Worm (Caenorhabditis elegans) whole organism, young adult: ENCODE data around the gene VB0395L.1.

Source experiments
- B0019.2 ChIP-seq: fragments of 200-800 bp; sonication (Bioruptor generic); conservative IDR thresholded peaks from 2 replicates; pipeline ENCODE4 v1.3.6; 2022; ENCODE audit warnings: missing genetic modification reagents, missing genetic modification characterization, missing compliant biosample characterization
- B0035.1 ChIP-seq: sonication (generic microtip); optimal IDR thresholded peaks from 2 replicates; lab custom pipeline; 2016; ENCODE audit warnings: missing genetic modification characterization, mild to moderate bottlenecking, missing compliant biosample characterization, missing genotype, missing genetic modification reagents
- B0261.1 ChIP-seq: sonication (generic microtip); optimal IDR thresholded peaks from 2 replicates; lab custom pipeline; 2016; ENCODE audit warnings: mild to moderate bottlenecking, missing genetic modification characterization, moderate library complexity, missing compliant biosample characterization
- C06A6.2 ChIP-seq: fragments of 200-800 bp; sonication (Bioruptor generic); conservative IDR thresholded peaks from 2 replicates; pipeline ENCODE4 v1.3.6; 2022; ENCODE audit warnings: missing genetic modification characterization, missing compliant biosample characterization
- D2030.7 ChIP-seq: fragments of 200-800 bp; sonication (Bioruptor generic); IDR thresholded peaks from 2 replicates; pipeline ENCODE4 v1.3.6; 2022; ENCODE audit warnings: missing genetic modification reagents, missing genetic modification characterization, missing compliant biosample characterization
- F10E7.11 ChIP-seq: sonication (generic microtip); optimal IDR thresholded peaks from 2 replicates; lab custom pipeline; 2017; ENCODE audit warnings: mild to moderate bottlenecking, missing genetic modification characterization, moderate library complexity, missing compliant biosample characterization
- F22D6.2 ChIP-seq: sonication (generic microtip); optimal IDR thresholded peaks from 2 replicates; lab custom pipeline; 2016; ENCODE audit warnings: mild to moderate bottlenecking, missing genetic modification characterization, missing compliant biosample characterization
- F39B2.1 ChIP-seq: fragments of 200-800 bp; sonication (Bioruptor generic); IDR thresholded peaks from 2 replicates; pipeline ENCODE4 v1.3.6; 2022; ENCODE audit warnings: missing genetic modification reagents, missing genetic modification characterization, missing compliant biosample characterization
- F57C9.4 ChIP-seq: sonication (generic microtip); optimal IDR thresholded peaks from 2 replicates; lab custom pipeline; 2017; ENCODE audit warnings: mild to moderate bottlenecking, missing genetic modification characterization, missing compliant biosample characterization
- K11D2.4 ChIP-seq: fragments of 200-800 bp; sonication (Bioruptor generic); IDR thresholded peaks from 2 replicates; pipeline ENCODE4 v1.3.6; 2022; ENCODE audit warnings: missing genetic modification reagents, missing genetic modification characterization, missing compliant biosample characterization
- K12H6.12 ChIP-seq: fragments of 200-800 bp; sonication (Bioruptor generic); optimal IDR thresholded peaks from 2 replicates; lab custom pipeline; 2018; ENCODE audit warnings: mild to moderate bottlenecking, missing genetic modification characterization, missing compliant biosample characterization
- T07F8.4 ChIP-seq: sonication (generic microtip); optimal IDR thresholded peaks from 2 replicates; lab custom pipeline; 2016; ENCODE audit warnings: mild to moderate bottlenecking, missing genetic modification characterization, moderate library complexity, missing compliant biosample characterization
- Y53G8AR.9 ChIP-seq: fragments of 200-800 bp; sonication (Bioruptor generic); conservative IDR thresholded peaks from 2 replicates; pipeline ENCODE4 v1.3.6; 2022; ENCODE audit warnings: missing genetic modification reagents, missing genetic modification characterization, missing compliant biosample characterization
- ZK185.1 ChIP-seq: sonication (generic microtip); optimal IDR thresholded peaks from 2 replicates; lab custom pipeline; 2016; ENCODE audit warnings: mild to moderate bottlenecking, missing genetic modification characterization, missing compliant biosample characterization; ENCODE audit not compliant: poor library complexity, severe bottlenecking
- bed-2 ChIP-seq: fragments of 200-800 bp; sonication (Bioruptor generic); IDR thresholded peaks from 2 replicates; pipeline ENCODE4 v1.3.6; 2022; ENCODE audit warnings: missing genetic modification reagents, missing genetic modification characterization, missing compliant biosample characterization
- ccch-3 ChIP-seq: fragments of 200-800 bp; sonication (Bioruptor generic); optimal IDR thresholded peaks from 2 replicates; lab custom pipeline; 2018; ENCODE audit warnings: mild to moderate bottlenecking, missing genetic modification characterization, missing compliant biosample characterization
- cebp-1 ChIP-seq, 2 experiments: fragments of 200-800 bp in 1 of 2; sonication (Bioruptor generic) in 1 of 2; sonication (generic microtip) in 1 of 2; IDR thresholded peaks in 1 of 2; optimal IDR thresholded peaks in 1 of 2; 2 replicates each; pipeline versions ENCODE4 v1.3.6 to Lab custom; 2017 to 2022; ENCODE audit warnings: missing compliant biosample characterization in 2 of 2, missing genetic modification characterization in 2 of 2, mild to moderate bottlenecking in 1 of 2, missing genetic modification reagents in 1 of 2, moderate library complexity in 1 of 2
- ceh-100 ChIP-seq: fragments of 200-800 bp; sonication (Bioruptor generic); IDR thresholded peaks from 2 replicates; pipeline ENCODE4 v1.3.6; 2022; ENCODE audit warnings: missing genetic modification reagents, missing genetic modification characterization, missing compliant biosample characterization
- dpff-1 ChIP-seq: sonication (generic microtip); optimal IDR thresholded peaks from 2 replicates; lab custom pipeline; 2017; ENCODE audit warnings: mild to moderate bottlenecking, missing genetic modification characterization, missing compliant biosample characterization
- dpl-1 ChIP-seq: fragments of 150-350 bp; optimal IDR thresholded peaks from 2 replicates; lab custom pipeline; 2014; ENCODE audit warnings: missing biosample characterization, missing genetic modification reagents, missing genetic modification characterization
- egl-18 ChIP-seq: fragments of 200-800 bp; sonication (Bioruptor generic); IDR thresholded peaks from 2 replicates; pipeline ENCODE4 v1.3.6; 2022; ENCODE audit warnings: missing genetic modification reagents, missing genetic modification characterization, missing compliant biosample characterization
- ekl-4 ChIP-seq: fragments of 200-800 bp; sonication (Bioruptor generic); IDR thresholded peaks from 2 replicates; pipeline ENCODE4 v1.3.6; 2022; ENCODE audit warnings: missing genetic modification reagents, missing genetic modification characterization, missing compliant biosample characterization
- gei-17 ChIP-seq: fragments of 200-800 bp; sonication (Bioruptor generic); optimal IDR thresholded peaks from 2 replicates; lab custom pipeline; 2018; ENCODE audit warnings: mild to moderate bottlenecking, missing genetic modification characterization, missing compliant biosample characterization
- hlh-26 ChIP-seq: fragments of 200-800 bp; sonication (Bioruptor generic); conservative IDR thresholded peaks from 2 replicates; pipeline ENCODE4 v1.3.6; 2022; ENCODE audit warnings: missing genetic modification reagents, missing genetic modification characterization, missing compliant biosample characterization
- hmg-20 ChIP-seq: fragments of 200-800 bp; sonication (Bioruptor generic); IDR thresholded peaks from 2 replicates; pipeline ENCODE4 v1.3.6; 2022; ENCODE audit warnings: missing genetic modification reagents, missing genetic modification characterization, missing compliant biosample characterization
- lag-1 ChIP-seq: fragments of 200-800 bp; sonication (Bioruptor generic); IDR thresholded peaks from 2 replicates; pipeline ENCODE4 v1.3.6; 2022; ENCODE audit warnings: missing genetic modification reagents, missing genetic modification characterization, missing compliant biosample characterization
- lin-35 ChIP-seq, 3 experiments: fragments of 150-350 bp in 2 of 3; sonication (generic microtip) in 1 of 3; optimal IDR thresholded peaks; 2 replicates each; lab custom pipeline; 2014 to 2018; ENCODE audit warnings: missing biosample characterization in 3 of 3, missing genetic modification characterization in 3 of 3, missing genetic modification reagents in 3 of 3
- lin-54 ChIP-seq: fragments of 200-800 bp; sonication (Bioruptor generic); optimal IDR thresholded peaks from 2 replicates; lab custom pipeline; 2018; ENCODE audit warnings: mild to moderate bottlenecking, missing genetic modification characterization, missing compliant biosample characterization
- lsy-27 ChIP-seq: sonication (generic microtip); optimal IDR thresholded peaks from 2 replicates; lab custom pipeline; 2017; ENCODE audit warnings: missing genetic modification characterization, mild to moderate bottlenecking, missing compliant biosample characterization, antibody characterized with exemption, missing genotype, borderline replicate concordance; ENCODE audit not compliant: insufficient read depth
- mel-28 ChIP-seq: sonication (generic microtip); optimal IDR thresholded peaks from 2 replicates; lab custom pipeline; 2016; ENCODE audit warnings: borderline replicate concordance, mild to moderate bottlenecking, missing genetic modification characterization, missing compliant biosample characterization
- mes-4 ChIP-seq: sonication (generic microtip); optimal IDR thresholded peaks from 2 replicates; lab custom pipeline; 2016; ENCODE audit warnings: missing genotype, missing genetic modification characterization, missing compliant biosample characterization
- mxl-1 ChIP-seq: sonication (generic microtip); optimal IDR thresholded peaks from 2 replicates; lab custom pipeline; 2016; ENCODE audit warnings: missing genetic modification characterization, missing compliant biosample characterization
- nfya-1 ChIP-seq: sonication (generic microtip); optimal IDR thresholded peaks from 2 replicates; lab custom pipeline; 2017; ENCODE audit warnings: antibody characterized with exemption, missing compliant biosample characterization, missing genetic modification characterization, borderline replicate concordance; ENCODE audit not compliant: insufficient read depth
- pbrm-1 ChIP-seq: fragments of 200-800 bp; sonication (Bioruptor generic); IDR thresholded peaks from 2 replicates; pipeline ENCODE4 v1.3.6; 2022; ENCODE audit warnings: missing genetic modification reagents, missing genetic modification characterization, missing compliant biosample characterization
- rcor-1 ChIP-seq: fragments of 200-800 bp; sonication (Bioruptor generic); IDR thresholded peaks from 2 replicates; pipeline ENCODE4 v1.3.6; 2022; ENCODE audit warnings: missing genetic modification reagents, missing genetic modification characterization, missing compliant biosample characterization
- rec-8 ChIP-seq, 2 experiments: sonication (generic microtip); optimal IDR thresholded peaks; 2 replicates each; lab custom pipeline; 2016; ENCODE audit warnings: mild to moderate bottlenecking in 2 of 2, missing genetic modification characterization in 2 of 2, missing genetic modification reagents in 2 of 2, missing genotype in 2 of 2, missing biosample characterization in 1 of 2, missing compliant biosample characterization in 1 of 2, moderate library complexity in 1 of 2
- sdz-38 ChIP-seq: sonication (generic microtip); optimal IDR thresholded peaks from 2 replicates; lab custom pipeline; 2016; ENCODE audit warnings: missing genotype, missing genetic modification characterization, missing compliant biosample characterization
- sea-2 ChIP-seq: fragments of 200-800 bp; sonication (Bioruptor generic); IDR thresholded peaks from 2 replicates; pipeline ENCODE4 v1.3.6; 2022; ENCODE audit warnings: missing genetic modification characterization, missing compliant biosample characterization
- snpc-1.3 ChIP-seq: sonication (generic microtip); optimal IDR thresholded peaks from 2 replicates; lab custom pipeline; 2017; ENCODE audit warnings: missing genetic modification characterization, mild to moderate bottlenecking, missing compliant biosample characterization, antibody characterized with exemption, moderate library complexity, missing genotype, missing genetic modification reagents; ENCODE audit not compliant: insufficient read depth
- snpc-4 ChIP-seq, 5 experiments: fragments of 150-350 bp in 1 of 5; sonication (generic microtip) in 4 of 5; optimal IDR thresholded peaks; 2 replicates each; lab custom pipeline; 2014 to 2018; ENCODE audit warnings: missing genetic modification characterization in 5 of 5, missing biosample characterization in 3 of 5, antibody characterized with exemption in 2 of 5, mild to moderate bottlenecking in 2 of 5, missing compliant biosample characterization in 2 of 5, missing genotype in 2 of 5, moderate library complexity in 2 of 5, missing genetic modification reagents in 1 of 5
- somi-1 ChIP-seq: fragments of 200-800 bp; sonication (Bioruptor generic); optimal IDR thresholded peaks from 2 replicates; lab custom pipeline; 2018; ENCODE audit warnings: mild to moderate bottlenecking, missing genetic modification characterization, missing compliant biosample characterization
- zfh-2 ChIP-seq: fragments of 200-800 bp; sonication (Bioruptor generic); conservative IDR thresholded peaks from 2 replicates; pipeline ENCODE4 v1.3.6; 2022; ENCODE audit warnings: missing genetic modification reagents, missing genetic modification characterization, missing compliant biosample characterization
- ztf-18 ChIP-seq: sonication (generic microtip); optimal IDR thresholded peaks from 2 replicates; lab custom pipeline; 2016; ENCODE audit warnings: missing genotype, mild to moderate bottlenecking, missing genetic modification characterization, missing compliant biosample characterization
- ztf-25 ChIP-seq: fragments of 200-800 bp; sonication (Bioruptor generic); IDR thresholded peaks from 2 replicates; pipeline ENCODE4 v1.3.6; 2022; ENCODE audit warnings: missing genetic modification reagents, missing genetic modification characterization, missing compliant biosample characterization
- ztf-28 ChIP-seq: fragments of 200-800 bp; sonication (Bioruptor generic); IDR thresholded peaks from 2 replicates; pipeline ENCODE4 v1.3.6; 2022; ENCODE audit warnings: missing genetic modification reagents, missing genetic modification characterization, missing compliant biosample characterization
- ztf-3 ChIP-seq: fragments of 200-800 bp; sonication (Bioruptor generic); optimal IDR thresholded peaks from 2 replicates; lab custom pipeline; 2018; ENCODE audit warnings: mild to moderate bottlenecking, missing genetic modification characterization, missing compliant biosample characterization

VB0395L.1 gene

DNA sequence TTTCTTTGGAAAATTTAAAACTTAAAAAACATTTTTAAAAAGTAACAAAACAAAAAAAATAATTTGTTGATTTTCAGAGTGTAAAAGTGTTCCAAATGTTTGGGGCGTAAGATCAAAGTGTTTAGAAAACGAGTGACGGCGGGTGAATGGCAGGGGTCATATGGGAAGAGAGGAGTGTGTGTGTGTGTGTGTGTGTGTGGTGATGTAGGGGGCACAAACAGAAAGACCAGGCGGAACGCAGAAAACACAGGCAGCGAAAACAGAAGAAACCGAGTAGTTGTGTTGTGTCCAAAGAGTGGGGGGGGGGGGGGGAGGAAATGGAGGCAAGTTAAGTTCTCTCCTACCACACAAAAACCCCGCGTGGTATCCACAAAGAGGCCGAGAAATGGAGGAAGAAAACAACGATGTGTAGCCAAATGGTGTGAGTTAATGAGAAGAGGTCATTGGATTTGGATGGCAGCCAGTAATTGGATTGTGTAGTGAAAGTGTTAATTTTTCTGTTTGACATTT lies 23.5 kb upstream of the VB0395L.1 start, which contains the start of gene B0395.3:
Gene B0395.3, minus strand, starts transcription at position 51 of the 510 bp plus-strand sequence.
- peak; percentile 4 for TF ChIP-seq B0261.1 (tag; lab: Kevin White, UChicago)
- TF ChIP-seq ceh-100 (GFP tag; lab: Robert Waterston, UW): no peak
- TF ChIP-seq mel-28: no peak
- no peak for TF ChIP-seq nfya-1 (tag; lab: Kevin White, UChicago)
- no peak for TF ChIP-seq egl-18 (GFP tag; lab: Robert Waterston, UW)
- no peak for TF ChIP-seq sea-2 (GFP tag; lab: Robert Waterston, UW)
- no peak for TF ChIP-seq F39B2.1 (GFP tag; lab: Robert Waterston, UW)
- no peak for TF ChIP-seq T07F8.4 (tag; lab: Kevin White, UChicago)
- no peak for TF ChIP-seq dpl-1 (GFP tag; lab: Kevin White, UChicago)
- no peak for TF ChIP-seq bed-2 (GFP tag; lab: Robert Waterston, UW)
- TF ChIP-seq ekl-4 (GFP tag; lab: Robert Waterston, UW): peak; percentile 14; the same call in 1 of the 2 replicates
- TF ChIP-seq lin-54 (GFP tag; lab: Kevin White, UChicago): no peak
- no peak for TF ChIP-seq ztf-25
- no peak for TF ChIP-seq sdz-38 (tag; lab: Kevin White, UChicago)
- TF ChIP-seq K12H6.12: peak; percentile 73
- TF ChIP-seq ccch-3 (GFP tag; lab: Kevin White, UChicago): no peak
- peak; percentile 62; the same call in 1 of the 2 replicates for TF ChIP-seq pbrm-1 (GFP tag; lab: Robert Waterston, UW)
- TF ChIP-seq mxl-1: no peak
- TF ChIP-seq hmg-20 (GFP tag; lab: Robert Waterston, UW): no peak
- TF ChIP-seq lin-35 (GFP tag; optimal IDR thresholded peaks at IDR 0.05; lab: Kevin White, UChicago): peak in 1 of 3 experiments; percentile 10
- TF ChIP-seq snpc-4 (GFP tag; optimal IDR thresholded peaks at IDR 0.05; lab: Kevin White, UChicago): no peak
- TF ChIP-seq snpc-4 (tag; optimal IDR thresholded peaks at IDR 0.05; lab: Kevin White, UChicago): peak in 2 of 4 experiments; percentile 4 to 6
- 0 out of 2 replicates have a peak, but pooled peaks have one; percentile 21 for TF ChIP-seq rcor-1 (GFP tag; lab: Robert Waterston, UW)
- TF ChIP-seq gei-17: no peak
- no peak for TF ChIP-seq F10E7.11 (tag; lab: Kevin White, UChicago)
- TF ChIP-seq dpff-1 (tag; lab: Kevin White, UChicago): no peak
- TF ChIP-seq F57C9.4 (tag; lab: Kevin White, UChicago): no peak
- no peak for TF ChIP-seq ztf-28 (GFP tag; lab: Robert Waterston, UW)
- TF ChIP-seq rec-8 (tag; optimal IDR thresholded peaks at IDR 0.05; lab: Kevin White, UChicago): no peak
- no peak for TF ChIP-seq B0019.2 (GFP tag; lab: Robert Waterston, UW)
- TF ChIP-seq mes-4 (tag; lab: Kevin White, UChicago): no peak
- TF ChIP-seq hlh-26: no peak
- no peak for TF ChIP-seq ztf-3
- peak; percentile 64 for TF ChIP-seq zfh-2 (GFP tag; lab: Robert Waterston, UW)
- no peak for TF ChIP-seq cebp-1 (GFP tag; IDR thresholded peaks at IDR 0.05; lab: Robert Waterston, UW)
- peak; percentile 75 for TF ChIP-seq cebp-1 (tag; optimal IDR thresholded peaks at IDR 0.05; lab: Kevin White, UChicago)
- no peak for TF ChIP-seq somi-1
- no peak for TF ChIP-seq snpc-1.3 (tag; lab: Kevin White, UChicago)
- TF ChIP-seq F22D6.2 (tag; lab: Kevin White, UChicago): no peak
- TF ChIP-seq K11D2.4: no peak
- no peak for TF ChIP-seq lsy-27 (tag; lab: Kevin White, UChicago)
- TF ChIP-seq D2030.7: no peak
- no peak for TF ChIP-seq C06A6.2
- no peak for TF ChIP-seq lag-1
- TF ChIP-seq Y53G8AR.9 (GFP tag; lab: Robert Waterston, UW): no peak
- no peak for TF ChIP-seq ztf-18
- TF ChIP-seq B0035.1 (tag; lab: Kevin White, UChicago): no peak
- TF ChIP-seq ZK185.1 (tag; lab: Kevin White, UChicago): no peak
